Fruit fly (Drosophila melanogaster) whole organism, embryonic: ENCODE measurements around the gene Bem46.

Experiments used
- BEAF-32 ChIP-seq: fragments of 200-800 bp; sonication (Bioruptor generic); optimal IDR thresholded peaks from 3 replicates; lab custom pipeline; 2017; ENCODE audit warnings: missing biosample characterization, missing genetic modification characterization, mild to moderate bottlenecking, moderate library complexity, missing genetic modification reagents
- Bgb ChIP-seq: fragments of 200-800 bp; sonication (Bioruptor generic); IDR thresholded peaks from 2 replicates; pipeline ENCODE4 v1.3.6; 2022; ENCODE audit warnings: missing biosample characterization, missing genetic modification characterization; ENCODE audit not compliant: partially characterized antibody
- CG10267 ChIP-seq: fragments of 200-800 bp; sonication (Bioruptor generic); optimal IDR thresholded peaks from 2 replicates; lab custom pipeline; 2018; ENCODE audit warnings: missing biosample characterization, mild to moderate bottlenecking, missing genetic modification characterization, moderate library complexity
- CG10431 ChIP-seq: fragments of 200-800 bp; sonication (Bioruptor generic); optimal IDR thresholded peaks from 3 replicates; lab custom pipeline; 2018; ENCODE audit warnings: missing biosample characterization, mild to moderate bottlenecking, missing genetic modification characterization
- CG11504 ChIP-seq: fragments of 200-800 bp; sonication (Bioruptor generic); optimal IDR thresholded peaks from 3 replicates; lab custom pipeline; 2019; ENCODE audit warnings: missing biosample characterization, mild to moderate bottlenecking, missing genetic modification characterization, moderate library complexity
- CG13287 ChIP-seq: fragments of 200-800 bp; sonication (Bioruptor generic); IDR thresholded peaks from 2 replicates; pipeline ENCODE4 v1.3.6; 2022; ENCODE audit warnings: missing biosample characterization, missing genetic modification characterization; ENCODE audit not compliant: partially characterized antibody
- CG13296 ChIP-seq: fragments of 200-800 bp; sonication (Bioruptor generic); optimal IDR thresholded peaks from 3 replicates; lab custom pipeline; 2018; ENCODE audit warnings: missing biosample characterization, mild to moderate bottlenecking, missing genetic modification characterization
- CG14710 ChIP-seq: fragments of 200-800 bp; sonication (Bioruptor generic); optimal IDR thresholded peaks from 3 replicates; lab custom pipeline; 2019; ENCODE audit warnings: missing biosample characterization, mild to moderate bottlenecking, missing genetic modification characterization, moderate library complexity
- CG17829 ChIP-seq: fragments of 200-800 bp; optimal IDR thresholded peaks from 2 replicates; lab custom pipeline; 2019; ENCODE audit warnings: missing biosample characterization, mild to moderate bottlenecking, missing genetic modification characterization, moderate library complexity
- CG1792 ChIP-seq: fragments of 200-800 bp; sonication (Bioruptor generic); optimal IDR thresholded peaks from 2 replicates; lab custom pipeline; 2016; ENCODE audit warnings: missing biosample characterization, missing genetic modification characterization
- CG31224 ChIP-seq: fragments of 200-800 bp; sonication (Bioruptor generic); IDR thresholded peaks from 2 replicates; pipeline ENCODE4 v1.3.6; 2022; ENCODE audit warnings: missing biosample characterization, missing genetic modification characterization
- CG34224 ChIP-seq: fragments of 200-800 bp; sonication (Bioruptor generic); IDR thresholded peaks from 3 replicates; pipeline ENCODE4 v1.3.6; 2022; ENCODE audit warnings: missing biosample characterization, missing genetic modification characterization; ENCODE audit not compliant: partially characterized antibody
- CG42726 ChIP-seq: fragments of 200-800 bp; sonication (Bioruptor generic); IDR thresholded peaks from 2 replicates; pipeline ENCODE4 v1.3.6; 2022; ENCODE audit warnings: missing biosample characterization, missing genetic modification characterization; ENCODE audit not compliant: partially characterized antibody
- CG4404 ChIP-seq: fragments of 200-800 bp; sonication (Bioruptor generic); IDR thresholded peaks from 2 replicates; pipeline ENCODE4 v1.3.6; 2022; ENCODE audit warnings: missing biosample characterization, missing genetic modification characterization
- CG6791 ChIP-seq: fragments of 200-800 bp; sonication (Bioruptor generic); IDR thresholded peaks from 3 replicates; pipeline ENCODE4 v1.3.6; 2022; ENCODE audit warnings: missing biosample characterization, missing genetic modification characterization; ENCODE audit not compliant: partially characterized antibody
- CG7372 ChIP-seq: fragments of 200-800 bp; sonication (Bioruptor generic); IDR thresholded peaks from 2 replicates; pipeline ENCODE4 v1.3.6; 2022; ENCODE audit warnings: missing biosample characterization, missing genetic modification characterization
- CG8944 ChIP-seq: fragments of 200-800 bp; sonication (Bioruptor generic); optimal IDR thresholded peaks from 3 replicates; lab custom pipeline; 2016; ENCODE audit warnings: missing biosample characterization, missing genetic modification characterization
- CG9797 ChIP-seq: fragments of 200-800 bp; sonication (Bioruptor generic); optimal IDR thresholded peaks from 3 replicates; lab custom pipeline; 2018; ENCODE audit warnings: missing biosample characterization, mild to moderate bottlenecking, missing genetic modification characterization
- D ChIP-seq, 2 experiments: fragments of 200-800 bp in 1 of 2; fragments of >200 bp in 1 of 2; sonication (Bioruptor generic) in 1 of 2; optimal IDR thresholded peaks; 2 replicates in 1 of 2; 3 replicates in 1 of 2; lab custom pipeline; 2017; ENCODE audit warnings: mild to moderate bottlenecking in 1 of 2, missing biosample characterization in 1 of 2, missing genetic modification characterization in 1 of 2, missing genetic modification reagents in 1 of 2
- Dbx ChIP-seq: fragments of 200-800 bp; sonication (Bioruptor generic); IDR thresholded peaks from 3 replicates; pipeline ENCODE4 v1.3.6; 2022; ENCODE audit warnings: missing biosample characterization, missing genetic modification characterization
- Dek ChIP-seq: fragments of 200-800 bp; sonication (Bioruptor generic); optimal IDR thresholded peaks from 3 replicates; lab custom pipeline; 2019; ENCODE audit warnings: missing biosample characterization, mild to moderate bottlenecking, missing genetic modification characterization, moderate library complexity
- Dp ChIP-seq: fragments of 200-800 bp; sonication (Bioruptor generic); optimal IDR thresholded peaks from 2 replicates; lab custom pipeline; 2018; ENCODE audit warnings: missing biosample characterization, mild to moderate bottlenecking, missing genetic modification characterization, moderate library complexity
- Dref ChIP-seq: fragments of 200-800 bp; sonication (Bioruptor generic); IDR thresholded peaks from 2 replicates; pipeline ENCODE4 v1.3.6; 2022; ENCODE audit warnings: missing biosample characterization, missing genetic modification characterization
- H15 ChIP-seq: fragments of 200-800 bp; sonication (Bioruptor generic); IDR thresholded peaks from 3 replicates; pipeline ENCODE4 v1.3.6; 2022; ENCODE audit warnings: missing biosample characterization, missing genetic modification characterization
- HLH3B ChIP-seq: fragments of 200-800 bp; sonication (Bioruptor generic); IDR thresholded peaks from 2 replicates; pipeline ENCODE4 v1.3.6; 2022; ENCODE audit warnings: missing biosample characterization, missing genetic modification characterization
- HLH4C ChIP-seq: fragments of 200-800 bp; sonication (Bioruptor generic); IDR thresholded peaks from 3 replicates; pipeline ENCODE4 v1.3.6; 2022; ENCODE audit warnings: missing biosample characterization, missing genetic modification characterization; ENCODE audit not compliant: partially characterized antibody
- Myb ChIP-seq: fragments of 200-800 bp; sonication (Bioruptor generic); optimal IDR thresholded peaks from 2 replicates; lab custom pipeline; 2016; ENCODE audit warnings: missing biosample characterization, missing genetic modification characterization
- NFAT ChIP-seq: fragments of 200-800 bp; sonication (Bioruptor generic); IDR thresholded peaks from 2 replicates; pipeline ENCODE4 v1.3.6; 2022; ENCODE audit warnings: missing biosample characterization, missing genetic modification characterization
- Neu2 ChIP-seq: fragments of 200-800 bp; sonication (Bioruptor generic); optimal IDR thresholded peaks from 3 replicates; lab custom pipeline; 2016; ENCODE audit warnings: missing biosample characterization, missing genetic modification characterization, borderline replicate concordance
- Sox102F ChIP-seq: fragments of 200-800 bp; sonication (Bioruptor generic); optimal IDR thresholded peaks from 2 replicates; lab custom pipeline; 2018; ENCODE audit warnings: missing biosample characterization, mild to moderate bottlenecking, missing genetic modification characterization, moderate library complexity
- Usf ChIP-seq: fragments of 200-800 bp; sonication (Bioruptor generic); optimal IDR thresholded peaks from 2 replicates; lab custom pipeline; 2017; ENCODE audit warnings: missing genotype, missing biosample characterization, missing genetic modification characterization
- Vsx1 ChIP-seq: fragments of 200-800 bp; sonication (Bioruptor generic); optimal IDR thresholded peaks from 2 replicates; lab custom pipeline; 2017; ENCODE audit warnings: missing biosample characterization, mild to moderate bottlenecking, missing genetic modification characterization, missing genetic modification reagents
- amos ChIP-seq: fragments of 200-800 bp; sonication (Bioruptor generic); IDR thresholded peaks from 2 replicates; pipeline ENCODE4 v1.3.6; 2022; ENCODE audit warnings: missing biosample characterization, missing genetic modification characterization; ENCODE audit not compliant: partially characterized antibody
- chinmo ChIP-seq: fragments of 200-800 bp; sonication (Bioruptor generic); IDR thresholded peaks from 4 replicates; pipeline ENCODE4 v1.3.6; 2022; ENCODE audit warnings: missing biosample characterization, missing genetic modification characterization; ENCODE audit not compliant: partially characterized antibody
- dmrt11E ChIP-seq: fragments of 200-800 bp; sonication (Bioruptor generic); optimal IDR thresholded peaks from 3 replicates; lab custom pipeline; 2018; ENCODE audit warnings: missing biosample characterization, mild to moderate bottlenecking, missing genetic modification characterization, moderate library complexity
- esg ChIP-seq: fragments of 200-800 bp; sonication (Bioruptor generic); conservative IDR thresholded peaks from 2 replicates; pipeline ENCODE4 v1.3.6; 2022; ENCODE audit warnings: missing biosample characterization, missing genetic modification characterization
- fd102C ChIP-seq: fragments of 200-800 bp; sonication (Bioruptor generic); optimal IDR thresholded peaks from 2 replicates; lab custom pipeline; 2018; ENCODE audit warnings: missing biosample characterization, mild to moderate bottlenecking, missing genetic modification characterization, moderate library complexity
- gfzf ChIP-seq: fragments of 200-800 bp; sonication (Bioruptor generic); optimal IDR thresholded peaks from 2 replicates; lab custom pipeline; 2016; ENCODE audit warnings: missing biosample characterization, mild to moderate bottlenecking, missing genetic modification characterization, moderate library complexity
- h ChIP-seq: fragments of >200 bp; optimal IDR thresholded peaks from 2 replicates; lab custom pipeline; 2017
- klu ChIP-seq: fragments of 200-800 bp; sonication (Bioruptor generic); IDR thresholded peaks from 2 replicates; pipeline ENCODE4 v1.3.6; 2022; ENCODE audit warnings: missing biosample characterization, missing genetic modification characterization
- nerfin-2 ChIP-seq: fragments of 200-800 bp; sonication (Bioruptor generic); IDR thresholded peaks from 2 replicates; pipeline ENCODE4 v1.3.6; 2022; ENCODE audit warnings: missing biosample characterization, missing genetic modification characterization; ENCODE audit not compliant: partially characterized antibody
- p53 ChIP-seq: fragments of 200-800 bp; sonication (Bioruptor generic); optimal IDR thresholded peaks from 2 replicates; lab custom pipeline; 2016; ENCODE audit warnings: missing biosample characterization, missing genetic modification characterization
- pb ChIP-seq: fragments of 200-800 bp; sonication (Bioruptor generic); optimal IDR thresholded peaks from 3 replicates; lab custom pipeline; 2016; ENCODE audit warnings: missing biosample characterization, missing genetic modification characterization
- pzg ChIP-seq: fragments of 200-800 bp; sonication (Bioruptor generic); optimal IDR thresholded peaks from 3 replicates; lab custom pipeline; 2018; ENCODE audit warnings: missing biosample characterization, mild to moderate bottlenecking, missing genetic modification characterization, moderate library complexity
- repo ChIP-seq: fragments of 200-800 bp; sonication (Bioruptor generic); optimal IDR thresholded peaks from 2 replicates; lab custom pipeline; 2016; ENCODE audit warnings: missing biosample characterization, missing genetic modification characterization
- so ChIP-seq: fragments of 200-800 bp; sonication (Bioruptor generic); IDR thresholded peaks from 3 replicates; pipeline ENCODE4 v1.3.6; 2022; ENCODE audit warnings: missing biosample characterization, missing genetic modification characterization
- stwl ChIP-seq: fragments of 200-800 bp; sonication (Bioruptor generic); optimal IDR thresholded peaks from 3 replicates; lab custom pipeline; 2018; ENCODE audit warnings: missing biosample characterization, mild to moderate bottlenecking, missing genetic modification characterization, moderate library complexity
- zen ChIP-seq: fragments of 200-800 bp; sonication (Bioruptor generic); optimal IDR thresholded peaks from 3 replicates; lab custom pipeline; 2018; ENCODE audit warnings: missing biosample characterization, mild to moderate bottlenecking, missing genetic modification characterization, moderate library complexity
- zen2 ChIP-seq: fragments of 200-800 bp; sonication (Bioruptor generic); IDR thresholded peaks from 3 replicates; pipeline ENCODE4 v1.3.6; 2022; ENCODE audit warnings: missing biosample characterization, missing genetic modification characterization; ENCODE audit not compliant: partially characterized antibody

The Bem46 gene

DNA sequence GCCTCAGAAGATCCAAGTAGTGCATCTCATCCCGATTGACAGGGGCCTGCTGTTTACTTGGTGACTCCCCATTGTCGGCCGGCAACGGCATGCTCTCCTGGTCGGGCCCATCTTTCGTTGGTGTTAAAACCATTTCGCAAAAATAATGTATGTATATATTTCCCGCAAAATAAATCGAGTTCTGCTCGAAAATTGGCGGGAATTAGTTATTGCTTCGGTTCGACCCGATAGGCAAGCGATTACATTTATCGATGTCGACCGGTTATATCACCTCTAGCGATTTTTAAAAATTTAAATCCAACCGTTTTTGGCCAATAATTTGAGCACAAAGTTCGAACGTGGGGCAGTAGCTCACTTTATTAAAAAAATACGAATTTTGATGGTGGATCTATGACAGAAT, 18.5 kb upstream of the Bem46 start, which contains the start of gene Ts (continued):
- TF ChIP-seq zen2 (GFP tag; lab: Robert Waterston, UW), result peak; percentile 76
- 0 out of 4 replicates have a peak, but pooled peaks have one; percentile 71 for TF ChIP-seq chinmo (GFP tag; lab: Robert Waterston, UW)
- peak; percentile 88 for TF ChIP-seq CG17829 (tag; lab: Kevin White, UChicago)
- no peak for TF ChIP-seq Neu2 (GFP tag; lab: Kevin White, UChicago)
- TF ChIP-seq so, result no peak
- peak; percentile 54 for TF ChIP-seq CG10267 (tag; lab: Kevin White, UChicago)
- peak; percentile 87 for TF ChIP-seq CG13287 (GFP tag; lab: Robert Waterston, UW)
- peak; percentile 65 for TF ChIP-seq BEAF-32 (GFP tag; lab: Kevin White, UChicago)
- TF ChIP-seq CG14710, result peak; percentile 3
- TF ChIP-seq stwl, result peak; percentile 54
- no peak for TF ChIP-seq fd102C (GFP tag; lab: Kevin White, UChicago)
- peak; percentile 60 for TF ChIP-seq pzg (GFP tag; lab: Kevin White, UChicago)
- peak; percentile 9 for TF ChIP-seq gfzf
- peak; percentile 86 for TF ChIP-seq CG34224 (GFP tag; lab: Robert Waterston, UW)
- TF ChIP-seq HLH4C, result peak; percentile 84
- TF ChIP-seq Bgb (GFP tag; lab: Robert Waterston, UW), result peak; percentile 88
- TF ChIP-seq CG10431 (GFP tag; lab: Kevin White, UChicago), result no peak
- peak; percentile 79 for TF ChIP-seq nerfin-2 (GFP tag; lab: Robert Waterston, UW)
- peak; percentile 18 for TF ChIP-seq CG9797
- peak; percentile 97 for TF ChIP-seq Myb (GFP tag; lab: Kevin White, UChicago)
- TF ChIP-seq CG6791 (GFP tag; lab: Robert Waterston, UW), result peak; percentile 82
- no peak for TF ChIP-seq Sox102F
- peak; percentile 91 for TF ChIP-seq Dp (GFP tag; lab: Kevin White, UChicago)

dm6 chr2L:2972439-2972936, 15.4 kb upstream of the Bem46 start, which contains the start of the genes Rrp1 and gammaTub23C:
Gene Rrp1 (minus strand): TSS chr2L:2972508.
Gene gammaTub23C (plus strand): TSS chr2L:2972891.
- TF ChIP-seq CG42726 (GFP tag; lab: Robert Waterston, UW), result no peak
- peak; percentile 88 for TF ChIP-seq CG13296 (GFP tag; lab: Kevin White, UChicago)
- peak; percentile 81 for TF ChIP-seq zen
- TF ChIP-seq pb, result peak; percentile 47
- TF ChIP-seq CG11504, result peak; percentile 91
- TF ChIP-seq H15 (GFP tag; lab: Robert Waterston, UW), result peak; percentile 74; the same call in 2 of the 3 replicates
- TF ChIP-seq CG4404 (GFP tag; lab: Robert Waterston, UW), result peak; percentile 87
- peak; percentile 81 for TF ChIP-seq esg (GFP tag; lab: Robert Waterston, UW)
- TF ChIP-seq p53 (GFP tag; lab: Kevin White, UChicago), result no peak
- TF ChIP-seq h (lab: Kevin White, UChicago), result no peak
- no peak for TF ChIP-seq D (optimal IDR thresholded peaks at IDR 0.05; lab: Kevin White, UChicago)
- peak; percentile 88 for TF ChIP-seq D (GFP tag; optimal IDR thresholded peaks at IDR 0.05; lab: Kevin White, UChicago)
- peak; percentile 80 for TF ChIP-seq HLH3B (GFP tag; lab: Robert Waterston, UW)
- peak; percentile 91 for TF ChIP-seq Usf (GFP tag; lab: Kevin White, UChicago)
- peak; percentile 77 for TF ChIP-seq CG31224
- TF ChIP-seq Dek (tag; lab: Kevin White, UChicago), result peak; percentile 85
- TF ChIP-seq Vsx1 (GFP tag; lab: Kevin White, UChicago), result no peak
- peak; percentile 83 for TF ChIP-seq Dbx
- peak; percentile 63 for TF ChIP-seq CG8944 (GFP tag; lab: Kevin White, UChicago)
- TF ChIP-seq CG1792 (GFP tag; lab: Kevin White, UChicago), result peak; percentile 56
- TF ChIP-seq amos (GFP tag; lab: Robert Waterston, UW), result peak; percentile 15; the same call in 1 of the 2 replicates
- TF ChIP-seq NFAT (GFP tag; lab: Robert Waterston, UW), result peak; percentile 74
- peak; percentile 90 for TF ChIP-seq dmrt11E (tag; lab: Kevin White, UChicago)
- TF ChIP-seq klu (GFP tag; lab: Robert Waterston, UW), result peak; percentile 85
- TF ChIP-seq repo (GFP tag; lab: Kevin White, UChicago), result no peak
- peak; percentile 83 for TF ChIP-seq CG7372 (GFP tag; lab: Robert Waterston, UW)
- TF ChIP-seq Dref (GFP tag; lab: Robert Waterston, UW), result peak; percentile 45; the same call in 1 of the 2 replicates
